Worm (Caenorhabditis elegans) whole organism, L1 larva: ENCODE results near the gene H39E23.2.

ENCODE experiments used
- C04F5.9 ChIP-seq: sonication (generic microtip); optimal IDR thresholded peaks from 2 replicates; lab custom pipeline; 2016; ENCODE audit warnings: missing genetic modification characterization, missing compliant biosample characterization
- C34B4.2 ChIP-seq: sonication (generic microtip); optimal IDR thresholded peaks from 2 replicates; lab custom pipeline; 2017; ENCODE audit warnings: mild to moderate bottlenecking, missing genetic modification characterization, missing compliant biosample characterization
- Y116A8C.19 ChIP-seq: sonication (generic microtip); optimal IDR thresholded peaks from 2 replicates; lab custom pipeline; 2016; ENCODE audit warnings: missing compliant biosample characterization, missing genetic modification characterization, borderline replicate concordance
- aha-1 ChIP-seq: fragments of 150-350 bp; optimal IDR thresholded peaks from 2 replicates; lab custom pipeline; 2014; ENCODE audit warnings: missing biosample characterization, missing genetic modification characterization
- aly-2 ChIP-seq: fragments of 150-350 bp; optimal IDR thresholded peaks from 2 replicates; lab custom pipeline; 2014; ENCODE audit warnings: missing biosample characterization, missing genetic modification characterization
- blmp-1 ChIP-seq: fragments of 150-350 bp; optimal IDR thresholded peaks from 2 replicates; lab custom pipeline; 2014; ENCODE audit warnings: missing biosample characterization, missing genetic modification characterization
- ceh-63 ChIP-seq: fragments of 200-800 bp; sonication (Bioruptor generic); optimal IDR thresholded peaks from 2 replicates; lab custom pipeline; 2018; ENCODE audit warnings: mild to moderate bottlenecking, missing genetic modification characterization, missing compliant biosample characterization
- ceh-8 ChIP-seq: fragments of 200-800 bp; sonication (Bioruptor generic); optimal IDR thresholded peaks from 2 replicates; lab custom pipeline; 2018; ENCODE audit warnings: mild to moderate bottlenecking, missing genetic modification characterization, moderate library complexity, missing compliant biosample characterization
- ceh-82 ChIP-seq, 3 experiments: fragments of 150-350 bp in 1 of 3; sonication (generic microtip) in 2 of 3; optimal IDR thresholded peaks; 2 replicates each; lab custom pipeline; 2014 to 2017; ENCODE audit warnings: missing biosample characterization in 3 of 3, missing genetic modification characterization in 3 of 3
- ceh-90 ChIP-seq: sonication (generic microtip); optimal IDR thresholded peaks from 2 replicates; lab custom pipeline; 2016; ENCODE audit warnings: missing genetic modification characterization, missing compliant biosample characterization
- ces-1 ChIP-seq: fragments of 150-350 bp; optimal IDR thresholded peaks from 2 replicates; lab custom pipeline; 2014; ENCODE audit warnings: missing biosample characterization, missing genetic modification reagents, missing genetic modification characterization
- dpl-1 ChIP-seq, 3 experiments: fragments of 150-350 bp in 2 of 3; sonication (generic microtip) in 1 of 3; optimal IDR thresholded peaks; 2 replicates each; lab custom pipeline; 2014 to 2017; ENCODE audit warnings: missing biosample characterization in 3 of 3, missing genetic modification characterization in 3 of 3, missing genetic modification reagents in 3 of 3
- dsc-1 ChIP-seq: sonication (generic microtip); optimal IDR thresholded peaks from 2 replicates; lab custom pipeline; 2016; ENCODE audit warnings: mild to moderate bottlenecking, missing genetic modification characterization, missing compliant biosample characterization
- efl-3 ChIP-seq: fragments of 200-800 bp; sonication (Bioruptor generic); optimal IDR thresholded peaks from 2 replicates; lab custom pipeline; 2018; ENCODE audit warnings: mild to moderate bottlenecking, missing genetic modification characterization, missing compliant biosample characterization
- egl-27 ChIP-seq, 2 experiments: fragments of 150-350 bp in 1 of 2; sonication (generic microtip); optimal IDR thresholded peaks; 3 replicates each; lab custom pipeline; 2017 to 2018; ENCODE audit warnings: missing biosample characterization in 2 of 2, missing genetic modification characterization in 2 of 2, missing genetic modification reagents in 2 of 2
- elt-3 ChIP-seq, 6 experiments: fragments of 150-350 bp in 1 of 6; sonication (generic microtip); optimal IDR thresholded peaks; 2 replicates each; lab custom pipeline; 2017 to 2018; ENCODE audit warnings: missing biosample characterization in 6 of 6, missing genetic modification characterization in 6 of 6, inconsistent platforms in 1 of 6
- ets-5 ChIP-seq: fragments of 200-800 bp; sonication (Bioruptor generic); IDR thresholded peaks from 2 replicates; pipeline ENCODE4 v1.3.6; 2022; ENCODE audit warnings: missing genetic modification characterization, missing compliant biosample characterization
- fkh-4 ChIP-seq: sonication (generic microtip); optimal IDR thresholded peaks from 2 replicates; lab custom pipeline; 2016; ENCODE audit warnings: missing compliant biosample characterization, missing genetic modification characterization, borderline replicate concordance
- fos-1 ChIP-seq: fragments of 150-350 bp; optimal IDR thresholded peaks from 2 replicates; lab custom pipeline; 2014; ENCODE audit warnings: missing biosample characterization, missing genetic modification characterization
- grh-1 ChIP-seq: fragments of 200-800 bp; sonication (Bioruptor generic); IDR thresholded peaks from 2 replicates; pipeline ENCODE4 v1.3.6; 2022; ENCODE audit warnings: missing genetic modification reagents, missing genetic modification characterization, missing compliant biosample characterization
- hpl-2 ChIP-seq: fragments of 150-350 bp; optimal IDR thresholded peaks from 2 replicates; lab custom pipeline; 2014; ENCODE audit warnings: missing biosample characterization, missing genetic modification reagents, missing genetic modification characterization
- irx-1 ChIP-seq: sonication (generic microtip); optimal IDR thresholded peaks from 2 replicates; lab custom pipeline; 2016; ENCODE audit warnings: missing genetic modification characterization, missing compliant biosample characterization
- lin-14 ChIP-seq: fragments of 200-800 bp; sonication (Bioruptor generic); optimal IDR thresholded peaks from 2 replicates; lab custom pipeline; 2018; ENCODE audit warnings: mild to moderate bottlenecking, missing genetic modification characterization, moderate library complexity, missing compliant biosample characterization
- lin-35 ChIP-seq, 2 experiments: fragments of 150-350 bp; optimal IDR thresholded peaks; 2 replicates each; lab custom pipeline; 2014; ENCODE audit warnings: missing biosample characterization in 2 of 2, missing genetic modification characterization in 2 of 2, missing genetic modification reagents in 2 of 2
- lir-3 ChIP-seq: sonication (generic microtip); optimal IDR thresholded peaks from 2 replicates; lab custom pipeline; 2016; ENCODE audit warnings: mild to moderate bottlenecking, missing genetic modification characterization, moderate library complexity, missing compliant biosample characterization; ENCODE audit not compliant: poor library complexity
- mab-9 ChIP-seq: fragments of 200-800 bp; sonication (Bioruptor generic); IDR thresholded peaks from 2 replicates; pipeline ENCODE4 v1.3.6; 2022; ENCODE audit warnings: missing genetic modification reagents, missing genetic modification characterization, missing compliant biosample characterization
- mdl-1 ChIP-seq, 2 experiments: fragments of 150-350 bp; optimal IDR thresholded peaks; 2 replicates each; lab custom pipeline; 2014 to 2017; ENCODE audit warnings: missing biosample characterization in 2 of 2, missing genetic modification characterization in 2 of 2, inconsistent platforms in 1 of 2
- mep-1 ChIP-seq: fragments of 150-350 bp; optimal IDR thresholded peaks from 2 replicates; lab custom pipeline; 2014; ENCODE audit warnings: missing biosample characterization, missing genetic modification characterization
- nhr-11 ChIP-seq: fragments of 150-350 bp; optimal IDR thresholded peaks from 2 replicates; lab custom pipeline; 2014; ENCODE audit warnings: missing biosample characterization, missing genetic modification characterization
- nhr-12 ChIP-seq: sonication (generic microtip); optimal IDR thresholded peaks from 2 replicates; lab custom pipeline; 2017; ENCODE audit warnings: missing biosample characterization, missing genetic modification characterization
- nhr-20 ChIP-seq: sonication (generic microtip); optimal IDR thresholded peaks from 2 replicates; lab custom pipeline; 2016; ENCODE audit warnings: mild to moderate bottlenecking, missing genetic modification characterization, missing compliant biosample characterization
- nhr-237 ChIP-seq: fragments of 150-350 bp; optimal IDR thresholded peaks from 2 replicates; lab custom pipeline; 2014; ENCODE audit warnings: missing biosample characterization, missing genetic modification characterization
- nhr-47 ChIP-seq: sonication (generic microtip); optimal IDR thresholded peaks from 2 replicates; lab custom pipeline; 2016; ENCODE audit warnings: mild to moderate bottlenecking, missing genetic modification characterization, moderate library complexity, missing compliant biosample characterization
- nhr-71 ChIP-seq: sonication (generic microtip); optimal IDR thresholded peaks from 2 replicates; lab custom pipeline; 2016; ENCODE audit warnings: mild to moderate bottlenecking, missing genetic modification characterization, moderate library complexity, missing compliant biosample characterization
- nhr-90 ChIP-seq: sonication (generic microtip); optimal IDR thresholded peaks from 2 replicates; lab custom pipeline; 2016; ENCODE audit warnings: mild to moderate bottlenecking, missing genetic modification characterization, missing compliant biosample characterization; ENCODE audit not compliant: poor library complexity
- pag-3 ChIP-seq: sonication (generic microtip); optimal IDR thresholded peaks from 2 replicates; lab custom pipeline; 2017; ENCODE audit warnings: missing genetic modification characterization, mild to moderate bottlenecking, missing compliant biosample characterization, antibody characterized with exemption, borderline replicate concordance; ENCODE audit not compliant: insufficient read depth
- snpc-4 ChIP-seq: fragments of 150-350 bp; optimal IDR thresholded peaks from 2 replicates; lab custom pipeline; 2014; ENCODE audit warnings: missing biosample characterization, missing genetic modification characterization
- sox-4 ChIP-seq: sonication (generic microtip); optimal IDR thresholded peaks from 2 replicates; lab custom pipeline; 2016; ENCODE audit warnings: missing genetic modification characterization, missing compliant biosample characterization
- sptf-1 ChIP-seq: fragments of 150-350 bp; optimal IDR thresholded peaks from 2 replicates; lab custom pipeline; 2014; ENCODE audit warnings: missing biosample characterization, missing genetic modification characterization
- tlp-1 ChIP-seq: fragments of 150-350 bp; optimal IDR thresholded peaks from 2 replicates; lab custom pipeline; 2014; ENCODE audit warnings: missing biosample characterization, missing genetic modification characterization
- vab-15 ChIP-seq: sonication (generic microtip); optimal IDR thresholded peaks from 2 replicates; lab custom pipeline; 2017; ENCODE audit warnings: missing genotype, mild to moderate bottlenecking, missing genetic modification characterization, missing compliant biosample characterization

Gene H39E23.2

DNA sequence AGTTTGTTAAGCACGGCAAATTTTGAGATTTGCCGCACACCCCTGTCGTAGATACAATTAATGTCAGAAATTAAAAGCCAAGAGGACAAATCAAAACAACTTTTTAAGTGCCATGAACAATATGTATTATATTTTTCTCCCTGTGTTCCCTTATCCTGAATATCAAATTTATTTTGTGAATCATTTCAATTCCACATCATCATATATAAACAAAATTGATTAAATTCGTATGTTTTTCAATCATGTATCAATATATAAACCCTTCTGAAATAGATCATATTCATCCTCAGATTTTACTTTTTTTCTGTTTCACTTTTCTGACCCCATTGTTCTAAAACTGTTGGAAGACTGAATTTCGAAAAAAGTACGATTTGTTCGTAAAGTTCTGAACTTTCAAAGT lies 36.0 kb upstream of the H39E23.2 start, which contains the start of gene D1086.11:
TSS of gene D1086.11 (plus strand) at position 301 of the 400 bp plus-strand sequence.
- TF ChIP-seq nhr-237 (tag; lab: Kevin White, UChicago) (no peak), nhr-90 (tag; lab: Kevin White, UChicago) (no peak), hpl-2 (GFP tag; lab: Kevin White, UChicago) (no peak), blmp-1 (tag; lab: Kevin White, UChicago) (no peak), aha-1 (no peak), grh-1 (no peak), aly-2 (no peak), tlp-1 (tag; lab: Kevin White, UChicago) (no peak), dsc-1 (no peak), ces-1 (GFP tag; lab: Kevin White, UChicago) (no peak), nhr-11 (no peak), ceh-90 (no peak), pag-3 (no peak)

DNA sequence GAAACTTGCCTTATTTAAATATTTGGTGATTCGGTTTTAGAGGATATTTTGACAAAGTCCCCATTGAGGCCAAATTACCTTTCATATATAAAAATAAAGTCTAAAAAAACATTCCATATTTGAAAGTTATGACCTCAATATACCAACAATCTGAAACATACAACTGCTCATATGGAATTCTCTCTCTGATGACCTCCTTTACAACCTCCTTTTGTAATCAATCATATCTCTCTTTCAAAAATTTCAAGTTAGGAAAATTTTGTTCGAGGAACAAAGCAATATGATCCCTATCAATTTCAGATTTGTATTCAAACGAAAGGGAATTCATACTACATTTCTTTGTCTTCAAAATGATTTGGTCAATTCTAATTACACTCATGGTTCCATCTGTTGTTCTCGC lies 30.6 kb upstream of the H39E23.2 start, which contains the start of gene D1086.6:
TSS of gene D1086.6 (plus strand) at position 301 of the 400 bp plus-strand sequence.
- TF ChIP-seq hpl-2 (GFP tag; lab: Kevin White, UChicago) (no peak), efl-3 (no peak), elt-3 (tag; optimal IDR thresholded peaks at IDR 0.05; lab: Kevin White, UChicago) (no peak), C34B4.2 (tag; lab: Kevin White, UChicago) (no peak), sptf-1 (tag; lab: Kevin White, UChicago) (no peak), ceh-8 (no peak), fos-1 (tag; lab: Kevin White, UChicago) (no peak)

DNA sequence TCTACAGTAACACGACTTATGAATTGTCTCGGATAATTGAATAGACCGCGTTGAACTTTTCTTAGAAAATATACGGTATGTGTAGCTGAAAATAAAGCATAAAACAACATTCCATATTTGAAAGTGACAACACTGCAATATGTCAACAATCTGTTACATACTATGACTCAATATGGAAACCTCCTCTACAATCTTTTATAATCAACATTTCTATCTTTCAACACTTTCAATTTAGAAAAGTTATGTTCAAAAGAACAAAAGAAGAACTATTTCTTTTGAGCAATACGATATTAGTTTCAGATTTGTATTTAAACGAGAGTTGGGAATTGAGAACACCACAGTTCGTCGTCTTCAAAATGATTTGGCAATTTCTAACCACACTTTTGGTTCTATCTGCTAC lies 27.7 kb upstream of the H39E23.2 start, which contains the start of gene D1086.10:
TSS of gene D1086.10 (plus strand) at position 301 of the 400 bp plus-strand sequence.
- TF ChIP-seq C04F5.9 (tag; lab: Kevin White, UChicago): no peak
- TF ChIP-seq irx-1: no peak
- no peak for TF ChIP-seq snpc-4 (tag; lab: Kevin White, UChicago)
- TF ChIP-seq mdl-1 (tag; optimal IDR thresholded peaks at IDR 0.05; lab: Kevin White, UChicago): no peak
- no peak for TF ChIP-seq lin-14

DNA sequence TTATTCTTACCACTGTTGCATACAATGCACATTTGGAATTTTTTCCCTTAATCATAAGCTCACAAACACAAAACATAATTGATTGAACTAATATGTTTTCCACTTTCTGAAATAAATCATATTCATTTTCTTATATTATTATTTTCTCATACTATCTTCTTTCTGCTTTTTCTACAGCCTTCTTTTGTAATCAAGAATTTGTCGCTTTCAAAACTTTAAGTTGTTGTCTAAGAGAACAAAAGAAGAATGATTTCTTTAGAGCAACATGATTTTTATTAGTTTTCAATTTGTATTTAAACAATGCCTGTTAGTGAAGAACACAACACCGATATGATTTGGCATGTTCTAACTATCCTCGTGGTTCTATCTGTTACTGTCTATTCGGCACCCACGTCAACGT lies 26.2 kb upstream of the H39E23.2 start, which contains the start of gene D1086.7:
TSS of gene D1086.7 (plus strand) at position 301 of the 400 bp plus-strand sequence.
- TF ChIP-seq dsc-1 (no peak), egl-27 (tag; optimal IDR thresholded peaks at IDR 0.05; lab: Kevin White, UChicago) (no peak), ets-5 (GFP tag; lab: Robert Waterston, UW) (no peak), snpc-4 (tag; lab: Kevin White, UChicago) (no peak), mep-1 (no peak), vab-15 (no peak), mab-9 (GFP tag; lab: Robert Waterston, UW) (no peak)

DNA sequence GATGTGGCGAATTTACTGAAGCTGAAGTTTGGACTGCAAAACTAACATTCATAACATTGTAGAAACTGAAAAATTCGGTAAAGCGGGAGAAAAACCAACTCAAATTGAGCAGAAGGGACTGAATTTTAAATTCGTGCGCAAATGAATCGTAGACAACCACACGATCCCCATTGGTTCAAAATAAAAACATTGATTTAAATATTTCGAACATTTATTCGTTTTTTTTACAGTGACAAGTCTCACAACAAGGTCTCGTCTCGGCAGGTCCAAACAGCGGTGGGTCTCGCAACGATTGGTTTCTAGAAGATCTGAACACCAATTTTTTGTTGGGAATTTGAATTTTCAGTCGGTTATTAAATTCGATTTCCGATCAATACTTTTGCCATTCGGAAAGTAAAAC lies 24.6 kb upstream of the H39E23.2 start, which contains the start of gene D1086.18:
TSS of gene D1086.18 (plus strand) at position 301 of the 400 bp plus-strand sequence.
- no peak for TF ChIP-seq ceh-82 (tag; optimal IDR thresholded peaks at IDR 0.05; lab: Kevin White, UChicago)

DNA sequence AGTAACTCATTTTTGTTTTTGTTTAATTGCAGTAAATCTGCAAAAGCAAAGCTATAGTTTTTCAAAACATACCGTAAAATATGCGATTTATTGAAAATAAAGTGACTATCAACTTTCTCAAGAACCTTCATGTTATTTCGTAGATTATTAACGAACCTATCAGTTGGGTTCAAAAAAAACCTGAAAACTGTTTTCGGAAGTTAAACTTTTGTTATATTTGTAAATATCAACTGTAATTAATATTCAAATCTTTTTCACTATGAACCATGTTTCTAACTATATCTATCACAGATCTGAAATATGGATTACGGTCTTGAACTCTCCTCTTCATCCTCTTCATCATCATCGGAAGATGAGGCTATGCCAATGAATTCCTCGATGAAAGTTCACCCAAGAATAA lies 22.1 kb upstream of the H39E23.2 start, which contains the start of gene D1086.19:
TSS of gene D1086.19 (plus strand) at position 301 of the 400 bp plus-strand sequence.
- TF ChIP-seq nhr-12 (tag; lab: Kevin White, UChicago) (no peak), nhr-90 (tag; lab: Kevin White, UChicago) (no peak), ceh-82 (tag; optimal IDR thresholded peaks at IDR 0.05; lab: Kevin White, UChicago) (no peak), nhr-20 (tag; lab: Kevin White, UChicago) (no peak), nhr-237 (tag; lab: Kevin White, UChicago) (no peak), lir-3 (tag; lab: Kevin White, UChicago) (no peak), lin-35 (GFP tag; optimal IDR thresholded peaks at IDR 0.05; lab: Kevin White, UChicago) (no peak), Y116A8C.19 (tag; lab: Kevin White, UChicago) (no peak), tlp-1 (tag; lab: Kevin White, UChicago) (no peak), sox-4 (no peak), nhr-47 (tag; lab: Kevin White, UChicago) (no peak), nhr-71 (tag; lab: Kevin White, UChicago) (no peak), fkh-4 (tag; lab: Kevin White, UChicago) (no peak), aly-2 (no peak), dpl-1 (GFP tag; optimal IDR thresholded peaks at IDR 0.05; lab: Kevin White, UChicago) (no peak), ceh-63 (GFP tag; lab: Kevin White, UChicago) (no peak)
